Fruit fly (Drosophila melanogaster): ENCODE results near the gene mab-21.

Gene mab-21

DNA sequence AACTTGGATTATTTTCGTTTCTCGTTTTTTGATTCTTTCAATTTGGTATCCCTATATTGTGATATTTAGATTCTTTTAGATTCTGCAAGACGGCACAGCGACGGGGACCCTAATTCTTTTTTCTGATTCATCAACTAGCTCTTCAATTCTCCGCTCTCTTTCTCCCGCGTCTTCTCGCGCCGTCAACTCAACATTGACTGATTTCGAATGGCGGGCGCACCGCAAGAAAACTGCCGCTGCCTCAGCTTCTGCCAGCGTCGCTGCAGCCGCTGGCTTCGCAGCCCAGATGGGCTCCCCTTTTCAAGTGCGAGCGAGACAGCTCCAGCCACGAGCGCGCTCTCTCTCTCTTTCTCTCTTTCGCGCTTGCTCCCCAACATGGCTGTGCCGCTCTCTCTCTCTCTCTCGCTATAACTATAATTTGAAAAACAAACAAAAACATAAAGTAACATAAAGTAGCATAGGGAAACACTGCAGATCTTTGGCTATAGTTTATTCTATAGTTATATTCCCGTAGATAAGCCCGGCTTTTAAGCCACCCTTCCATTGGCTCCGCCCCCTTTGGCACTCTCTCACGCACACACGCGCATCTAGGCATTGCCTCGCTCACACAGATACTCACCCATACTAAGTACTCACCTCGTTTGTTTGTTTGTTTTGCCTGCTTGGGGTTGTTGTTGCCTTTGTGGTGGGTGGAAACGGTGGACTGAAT is at the start of gene mab-21:
mab-21 (minus strand) TSS at position 206 of the 709 bp plus-strand sequence.
- no peak for TF ChIP-seq lov (optimal IDR thresholded peaks at IDR 0.05)
- 0 out of 3 replicates have a peak, but pooled peaks have one; percentile 17 for TF ChIP-seq lov (GFP tag; IDR thresholded peaks at IDR 0.05)
- TF ChIP-seq CG3163 (GFP tag; optimal IDR thresholded peaks at IDR 0.05) = peak; percentile 18
- TF ChIP-seq Hr51 (GFP tag; optimal IDR thresholded peaks at IDR 0.05) = no peak
- TF ChIP-seq Oli (tag; optimal IDR thresholded peaks at IDR 0.05) = no peak
- TF ChIP-seq MESR4 (GFP tag; optimal IDR thresholded peaks at IDR 0.05) = no peak
- TF ChIP-seq CG10462 (GFP tag; optimal IDR thresholded peaks at IDR 0.05) = no peak
- peak; percentile 92 for TF ChIP-seq CG10321 (GFP tag; IDR thresholded peaks at IDR 0.05)
- no peak for TF ChIP-seq jumu (GFP tag; optimal IDR thresholded peaks at IDR 0.05)
- TF ChIP-seq CG15696 (tag; optimal IDR thresholded peaks at IDR 0.05) = no peak
- no peak for TF ChIP-seq CG13123 (GFP tag; optimal IDR thresholded peaks at IDR 0.05)
- no peak for TF ChIP-seq CG9797 (GFP tag; optimal IDR thresholded peaks at IDR 0.05)
- TF ChIP-seq vvl (GFP tag; IDR thresholded peaks at IDR 0.05) = peak; percentile 30; the same call in 1 of the 2 replicates
- TF ChIP-seq HLHmδ (GFP tag; optimal IDR thresholded peaks at IDR 0.05) = peak; percentile 26
- TF ChIP-seq ems (GFP tag; optimal IDR thresholded peaks at IDR 0.05) = no peak
- no peak for TF ChIP-seq toy (GFP tag; IDR thresholded peaks at IDR 0.05)
- no peak for TF ChIP-seq ato (GFP tag; IDR thresholded peaks at IDR 0.05; ENCODE audit: partially characterized antibody)
- no peak for TF ChIP-seq pho (GFP tag; optimal IDR thresholded peaks at IDR 0.05)
- TF ChIP-seq CG17385 (GFP tag; optimal IDR thresholded peaks at IDR 0.05) = no peak
- no peak for TF ChIP-seq CG2120 (GFP tag; optimal IDR thresholded peaks at IDR 0.05)
- TF ChIP-seq CG43689 (GFP tag; IDR thresholded peaks at IDR 0.05) = no peak
- peak; percentile 74 for TF ChIP-seq Med (GFP tag)
- TF ChIP-seq CG16813 (GFP tag; IDR thresholded peaks at IDR 0.05; ENCODE audit: partially characterized antibody) = no peak
- TF ChIP-seq sens (GFP tag) = peak; percentile 63
- 0 out of 2 replicates have a peak, but pooled peaks have one; percentile 8 for TF ChIP-seq CG13287 (GFP tag; IDR thresholded peaks at IDR 0.05; ENCODE audit: partially characterized antibody)
- TF ChIP-seq Eip74EF (GFP tag; optimal IDR thresholded peaks at IDR 0.05) = no peak
- peak; percentile 0 for TF ChIP-seq ewg (GFP tag; optimal IDR thresholded peaks at IDR 0.05)
- TF ChIP-seq zfh2 (GFP tag; optimal IDR thresholded peaks at IDR 0.05) = no peak
- peak; percentile 95 for TF ChIP-seq Nf-YB (GFP tag; optimal IDR thresholded peaks at IDR 0.05)
- no peak for TF ChIP-seq pan (optimal IDR thresholded peaks at IDR 0.05)
- peak in 1 of 2 experiments; percentile 18 for TF ChIP-seq pan (GFP tag; optimal IDR thresholded peaks at IDR 0.05 in 1 of 2, IDR thresholded peaks at IDR 0.05 in 1 of 2)
- no peak for TF ChIP-seq CG1602 (GFP tag; optimal IDR thresholded peaks at IDR 0.05)
- TF ChIP-seq CG6689 (GFP tag; IDR thresholded peaks at IDR 0.05) = no peak
- TF ChIP-seq CG9817 (tag; optimal IDR thresholded peaks at IDR 0.05) = no peak
- no peak for TF ChIP-seq al (GFP tag; IDR thresholded peaks at IDR 0.05)
- 0 out of 3 replicates have a peak, but pooled peaks have one; percentile 38 for TF ChIP-seq Opbp (GFP tag; IDR thresholded peaks at IDR 0.05; ENCODE audit: partially characterized antibody)
- no peak for TF ChIP-seq Dp (GFP tag; optimal IDR thresholded peaks at IDR 0.05)
- TF ChIP-seq yki (optimal IDR thresholded peaks at IDR 0.05) = peak; percentile 79
- TF ChIP-seq sqz (GFP tag; optimal IDR thresholded peaks at IDR 0.05) = peak; percentile 14
- TF ChIP-seq pros (GFP tag; optimal IDR thresholded peaks at IDR 0.05) = peak; percentile 2
- 0 out of 3 replicates have a peak, but pooled peaks have one; percentile 31 for TF ChIP-seq CG34224 (GFP tag; IDR thresholded peaks at IDR 0.05; ENCODE audit: partially characterized antibody)
- no peak for TF ChIP-seq sisA (GFP tag; IDR thresholded peaks at IDR 0.05)
- TF ChIP-seq Lhr (GFP tag; optimal IDR thresholded peaks at IDR 0.05) = no peak
- TF ChIP-seq ci (GFP tag; IDR thresholded peaks at IDR 0.05) = peak; percentile 28; the same call in 2 of the 3 replicates
- TF ChIP-seq Deaf1 (tag; optimal IDR thresholded peaks at IDR 0.05) = peak; percentile 25
- TF ChIP-seq knrl (GFP tag; IDR thresholded peaks at IDR 0.05; ENCODE audit: partially characterized antibody) = peak; percentile 23; the same call in 1 of the 3 replicates
- TF ChIP-seq kni (GFP tag; optimal IDR thresholded peaks at IDR 0.05) = peak; percentile 17
- TF ChIP-seq HLH4C (GFP tag; IDR thresholded peaks at IDR 0.05; ENCODE audit: partially characterized antibody) = peak; percentile 42; the same call in 1 of the 3 replicates
- TF ChIP-seq Jarid2 (GFP tag; optimal IDR thresholded peaks at IDR 0.05) = peak; percentile 76
